Worm (Caenorhabditis elegans): Measurements from ENCODE around the gene spp-8.
A peak's percentile ranks its signal among the peaks of the same experiment; 100 is the strongest.

spp-8 gene

ce11 chrIV:8454076-8454475, 27.4 kb upstream of the spp-8 start:
- peak; percentile 28 for TF ChIP-seq tlp-1 (tag; optimal IDR thresholded peaks at IDR 0.05)
- peak; percentile 46 for TF ChIP-seq elt-2 (tag; optimal IDR thresholded peaks at IDR 0.05)
- no peak for TF ChIP-seq unc-62 (GFP tag; optimal IDR thresholded peaks at IDR 0.05)

- TF ChIP-seq nhr-237 (tag; optimal IDR thresholded peaks at IDR 0.05) = no peak
- TF ChIP-seq sup-37 (GFP tag; optimal IDR thresholded peaks at IDR 0.05) = no peak
- TF ChIP-seq C16A3.4 (tag; optimal IDR thresholded peaks at IDR 0.05) = no peak
- TF ChIP-seq egl-13 (tag; optimal IDR thresholded peaks at IDR 0.05) = no peak
- no peak for TF ChIP-seq mef-2 (tag; optimal IDR thresholded peaks at IDR 0.05)
- TF ChIP-seq lin-35 (GFP tag; optimal IDR thresholded peaks at IDR 0.05) = no peak
- TF ChIP-seq mdl-1 (tag; optimal IDR thresholded peaks at IDR 0.05) = no peak
These were observed 24.6 kb upstream of the spp-8 start, which contains the start of gene syx-4 for ce11 chrIV:8456899-8457298. syx-4 (plus strand) TSS chrIV:8457280.

ce11 chrIV:8460208-8460607, 21.3 kb upstream of the spp-8 start, which contains the start of gene ant-1.4:
ant-1.4 (minus strand) TSS chrIV:8460308.
- TF ChIP-seq fkh-10 (GFP tag; optimal IDR thresholded peaks at IDR 0.05) (no peak), zag-1 (tag; optimal IDR thresholded peaks at IDR 0.05) (no peak), blmp-1 (tag; optimal IDR thresholded peaks at IDR 0.05) (no peak)

ce11 chrIV:8461177-8461576, 20.3 kb upstream of the spp-8 start:
- TF ChIP-seq efl-1 (optimal IDR thresholded peaks at IDR 0.05) (no peak), efl-1 (GFP tag; optimal IDR thresholded peaks at IDR 0.05 in 1 of 2) (peak in 1 of 2 experiments; percentile 7), nhr-71 (tag; optimal IDR thresholded peaks at IDR 0.05) (no peak), unc-86 (tag; optimal IDR thresholded peaks at IDR 0.05) (no peak), hlh-4 (tag; optimal IDR thresholded peaks at IDR 0.05) (no peak)

- no peak for TF ChIP-seq efl-1 (optimal IDR thresholded peaks at IDR 0.05)
- TF ChIP-seq efl-1 (GFP tag; optimal IDR thresholded peaks at IDR 0.05 in 1 of 2) = peak in 1 of 2 experiments; percentile 52
- no peak for TF ChIP-seq ceh-90 (tag; optimal IDR thresholded peaks at IDR 0.05)
These were observed 19.1 kb upstream of the spp-8 start for ce11 chrIV:8462376-8462775.

- TF ChIP-seq nhr-84 (tag; optimal IDR thresholded peaks at IDR 0.05) (no peak), zip-4 (GFP tag; optimal IDR thresholded peaks at IDR 0.05) (no peak), ceh-88 (GFP tag; IDR thresholded peaks at IDR 0.05) (no peak), nhr-47 (tag; optimal IDR thresholded peaks at IDR 0.05) (no peak), alr-1 (tag; optimal IDR thresholded peaks at IDR 0.05; ENCODE audit: borderline replicate concordance) (no peak), ceh-90 (tag; optimal IDR thresholded peaks at IDR 0.05) (no peak), nhr-77 (tag; optimal IDR thresholded peaks at IDR 0.05) (no peak), tlp-1 (tag; optimal IDR thresholded peaks at IDR 0.05) (no peak), ets-5 (GFP tag; IDR thresholded peaks at IDR 0.05) (no peak), grh-1 (GFP tag; IDR thresholded peaks at IDR 0.05) (no peak), dpl-1 (GFP tag; optimal IDR thresholded peaks at IDR 0.05) (no peak), aha-1 (tag; optimal IDR thresholded peaks at IDR 0.05) (no peak), ceh-63 (GFP tag; optimal IDR thresholded peaks at IDR 0.05) (no peak), ama-1 (optimal IDR thresholded peaks at IDR 0.05) (no peak), lsy-2 (tag; optimal IDR thresholded peaks at IDR 0.05) (peak in 1 of 2 experiments; percentile 2), lir-3 (tag; optimal IDR thresholded peaks at IDR 0.05; ENCODE audit: poor library complexity) (no peak), sox-4 (tag; optimal IDR thresholded peaks at IDR 0.05) (no peak), nhr-28 (tag; optimal IDR thresholded peaks at IDR 0.05) (no peak), efl-3 (GFP tag; optimal IDR thresholded peaks at IDR 0.05) (no peak), swsn-7 (tag; optimal IDR thresholded peaks at IDR 0.05) (no peak), zag-1 (tag; optimal IDR thresholded peaks at IDR 0.05) (no peak), pax-3 (tag; optimal IDR thresholded peaks at IDR 0.05) (no peak), nhr-11 (tag; optimal IDR thresholded peaks at IDR 0.05) (no peak), dsc-1 (tag; optimal IDR thresholded peaks at IDR 0.05) (no peak), nhr-20 (tag; optimal IDR thresholded peaks at IDR 0.05) (peak; percentile 74), sup-37 (GFP tag; optimal IDR thresholded peaks at IDR 0.05) (no peak), xbp-1 (tag; optimal IDR thresholded peaks at IDR 0.05) (no peak), C16A3.4 (tag; optimal IDR thresholded peaks at IDR 0.05) (no peak), fos-1 (tag; optimal IDR thresholded peaks at IDR 0.05) (no peak), lin-39 (tag; optimal IDR thresholded peaks at IDR 0.05) (no peak), hlh-4 (tag; optimal IDR thresholded peaks at IDR 0.05) (no peak), elt-2 (tag; optimal IDR thresholded peaks at IDR 0.05) (no peak)
These were observed 18.4 kb upstream of the spp-8 start for ce11 chrIV:8463069-8463468.

Measured in whole organism, L1 larva.